Fruit fly (Drosophila melanogaster) whole organism, pupa: ENCODE results near the gene CG17781.

Experiments used
- CG10348 ChIP-seq: fragments of 200-800 bp; sonication (Bioruptor generic); IDR thresholded peaks from 2 replicates; pipeline ENCODE4 v1.3.6; 2022; ENCODE audit warnings: missing biosample characterization, missing genetic modification characterization
- CG8159 ChIP-seq: fragments of 200-800 bp; sonication (Bioruptor generic); optimal IDR thresholded peaks from 3 replicates; lab custom pipeline; 2018; ENCODE audit warnings: missing biosample characterization, mild to moderate bottlenecking, missing genetic modification characterization, moderate library complexity
- EcR ChIP-seq: fragments of 200-800 bp; sonication (Bioruptor generic); optimal IDR thresholded peaks from 3 replicates; lab custom pipeline; 2019; ENCODE audit warnings: missing biosample characterization, missing genetic modification characterization, mild to moderate bottlenecking, moderate library complexity, missing genetic modification reagents
- Snoo ChIP-seq: fragments of 200-800 bp; sonication (Bioruptor generic); optimal IDR thresholded peaks from 3 replicates; lab custom pipeline; 2017; ENCODE audit warnings: missing biosample characterization, mild to moderate bottlenecking, missing genetic modification characterization, inconsistent platforms
- gl ChIP-seq: fragments of 200-800 bp; sonication (Bioruptor generic); optimal IDR thresholded peaks from 2 replicates; lab custom pipeline; 2018; ENCODE audit warnings: missing biosample characterization, mild to moderate bottlenecking, missing genetic modification characterization

- TF ChIP-seq CG10348 (GFP tag; lab: Robert Waterston, UW) (no peak), EcR (GFP tag; lab: Kevin White, UChicago) (no peak), gl (tag; lab: Kevin White, UChicago) (no peak), CG8159 (tag; lab: Kevin White, UChicago) (no peak), Snoo (no peak)
These were observed 15.5 kb downstream of the CG17781 start, which contains the start of gene CG18528 for dm6 chr3R:24359957-24360356.
